Worm (Caenorhabditis elegans): Measurements from ENCODE around the gene B0432.11.

B0432.11 gene

ce11 chrII:294606-295005 is at the start of gene B0432.11:
Gene B0432.11 (minus strand): TSS chrII:294706.
- TF ChIP-seq him-1 (tag; optimal IDR thresholded peaks at IDR 0.05) (no peak), dao-5 (tag; optimal IDR thresholded peaks at IDR 0.05) (no peak), W03F9.2 (tag; optimal IDR thresholded peaks at IDR 0.05) (no peak)

DNA sequence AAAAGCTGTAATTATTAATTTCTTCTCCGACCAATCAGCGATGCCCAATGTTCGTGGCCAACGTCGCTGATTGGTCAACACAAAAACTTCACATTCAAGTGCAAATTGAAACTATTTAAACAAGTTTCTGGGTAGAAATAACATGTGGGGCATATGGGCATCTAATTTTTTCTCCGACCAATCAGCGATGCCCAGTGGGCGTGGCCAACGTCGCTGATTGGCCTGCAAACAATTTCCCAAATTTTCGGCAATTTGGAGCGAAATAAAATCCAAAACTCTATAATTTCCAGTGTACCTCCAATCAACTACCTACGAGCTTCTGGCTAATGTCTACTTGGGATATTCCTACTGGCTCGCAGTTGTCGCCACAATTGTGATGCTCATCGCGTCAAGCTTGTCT is 46.8 kb upstream of the B0432.11 start:
- TF ChIP-seq dao-5 (tag; optimal IDR thresholded peaks at IDR 0.05) (no peak), him-1 (tag; optimal IDR thresholded peaks at IDR 0.05) (no peak), W03F9.2 (tag; optimal IDR thresholded peaks at IDR 0.05) (no peak)

- TF ChIP-seq W03F9.2 (tag; optimal IDR thresholded peaks at IDR 0.05), result no peak
- TF ChIP-seq dao-5 (tag; optimal IDR thresholded peaks at IDR 0.05), result no peak
- no peak for TF ChIP-seq him-1 (tag; optimal IDR thresholded peaks at IDR 0.05)
Observed at ce11 chrII:340714-341113, 46.2 kb upstream of the B0432.11 start.

- TF ChIP-seq him-1 (tag; optimal IDR thresholded peaks at IDR 0.05) (no peak), dao-5 (tag; optimal IDR thresholded peaks at IDR 0.05) (no peak), W03F9.2 (tag; optimal IDR thresholded peaks at IDR 0.05) (no peak)
Observed at ce11 chrII:340224-340623, 45.7 kb upstream of the B0432.11 start, which contains the start of gene clc-31. Gene clc-31 (plus strand): TSS chrII:340524.

- no peak for TF ChIP-seq W03F9.2 (tag; optimal IDR thresholded peaks at IDR 0.05)
- no peak for TF ChIP-seq him-1 (tag; optimal IDR thresholded peaks at IDR 0.05)
- TF ChIP-seq dao-5 (tag; optimal IDR thresholded peaks at IDR 0.05), result no peak
Observed at ce11 chrII:337233-337832, 42.8 kb upstream of the B0432.11 start, which contains the start of gene cpn-2. Gene cpn-2 (plus strand): TSS chrII:337782.

- TF ChIP-seq him-1 (tag; optimal IDR thresholded peaks at IDR 0.05) (no peak), dao-5 (tag; optimal IDR thresholded peaks at IDR 0.05) (no peak)
Observed at ce11 chrII:334828-335227, 40.3 kb upstream of the B0432.11 start.

ce11 chrII:333853-334449 is 39.4 kb upstream of the B0432.11 start:
- TF ChIP-seq dao-5 (tag; optimal IDR thresholded peaks at IDR 0.05), result no peak

DNA sequence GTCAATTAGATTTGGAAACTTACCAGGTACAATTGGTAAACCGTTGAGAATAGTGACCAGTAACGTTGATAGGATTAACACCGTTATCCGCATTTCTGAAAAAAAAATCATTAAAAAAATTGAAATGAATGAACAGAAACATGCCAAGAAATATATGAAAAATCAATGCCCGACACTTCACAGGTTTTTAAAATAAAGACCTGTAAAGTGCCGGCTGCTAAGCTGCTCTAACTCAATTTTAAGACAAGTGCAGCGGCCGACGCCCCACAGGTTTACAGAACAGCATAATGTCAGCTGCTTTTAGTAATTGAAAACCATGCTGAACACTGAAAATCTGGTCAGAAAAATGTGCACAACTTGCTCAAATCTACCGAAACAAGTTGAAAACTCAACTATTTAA is 37.9 kb upstream of the B0432.11 start, which contains the start of gene cbn-1:
cbn-1 (minus strand) TSS at position 101 of the 400 bp plus-strand sequence.
- TF ChIP-seq dao-5 (tag; optimal IDR thresholded peaks at IDR 0.05), result no peak
- TF ChIP-seq W03F9.2 (tag; optimal IDR thresholded peaks at IDR 0.05), result no peak
- no peak for TF ChIP-seq him-1 (tag; optimal IDR thresholded peaks at IDR 0.05)

ce11 chrII:325639-326350 is 31.3 kb upstream of the B0432.11 start, which contains the start of gene sgcb-1:
Gene sgcb-1 (plus strand): TSS chrII:326300.
- TF ChIP-seq dao-5 (tag; optimal IDR thresholded peaks at IDR 0.05), result no peak
- no peak for TF ChIP-seq him-1 (tag; optimal IDR thresholded peaks at IDR 0.05)
- TF ChIP-seq W03F9.2 (tag; optimal IDR thresholded peaks at IDR 0.05), result no peak

DNA sequence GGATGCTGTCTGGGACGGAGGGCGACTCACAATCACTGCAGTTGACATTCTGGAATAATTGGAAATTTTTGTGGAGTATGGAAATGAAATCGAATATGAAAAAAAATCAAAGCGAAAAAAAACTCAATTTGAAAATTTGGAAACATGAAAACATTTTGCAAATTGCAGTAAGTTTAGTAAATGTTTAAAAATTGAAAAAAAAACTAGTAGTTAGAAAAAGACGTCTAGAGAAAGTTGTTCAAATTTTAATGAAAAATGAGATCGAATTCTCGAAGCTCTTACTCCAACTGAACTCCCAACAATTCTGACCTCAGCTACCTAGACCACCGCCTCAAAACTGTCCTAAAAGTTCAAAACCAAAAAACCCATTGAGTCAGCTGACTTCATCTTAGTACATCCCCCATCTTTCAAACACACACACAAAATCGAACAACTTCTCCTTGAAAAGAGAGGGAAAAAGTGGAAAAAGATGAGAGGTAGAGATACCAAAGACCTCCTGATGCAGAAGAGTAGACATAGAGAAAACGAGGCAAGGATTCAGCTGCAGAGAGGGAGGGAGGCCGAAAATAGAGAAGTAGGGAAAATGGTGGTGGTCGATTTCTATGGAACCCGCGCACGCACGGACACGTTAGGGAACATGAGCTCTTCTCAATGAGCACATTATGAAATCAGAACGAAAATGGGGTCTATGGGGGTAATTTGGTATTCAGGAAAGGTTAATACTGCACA is 28.7 kb upstream of the B0432.11 start, which contains the start of gene K01A2.10:
K01A2.10 (minus strand) TSS at position 51 of the 729 bp plus-strand sequence.
- TF ChIP-seq dao-5 (tag; optimal IDR thresholded peaks at IDR 0.05) (no peak), W03F9.2 (tag; optimal IDR thresholded peaks at IDR 0.05) (no peak), him-1 (tag; optimal IDR thresholded peaks at IDR 0.05) (no peak)

ce11 chrII:321183-321582 is 26.7 kb upstream of the B0432.11 start:
- no peak for TF ChIP-seq dao-5 (tag; optimal IDR thresholded peaks at IDR 0.05)
- TF ChIP-seq W03F9.2 (tag; optimal IDR thresholded peaks at IDR 0.05), result no peak
- TF ChIP-seq him-1 (tag; optimal IDR thresholded peaks at IDR 0.05), result no peak

DNA sequence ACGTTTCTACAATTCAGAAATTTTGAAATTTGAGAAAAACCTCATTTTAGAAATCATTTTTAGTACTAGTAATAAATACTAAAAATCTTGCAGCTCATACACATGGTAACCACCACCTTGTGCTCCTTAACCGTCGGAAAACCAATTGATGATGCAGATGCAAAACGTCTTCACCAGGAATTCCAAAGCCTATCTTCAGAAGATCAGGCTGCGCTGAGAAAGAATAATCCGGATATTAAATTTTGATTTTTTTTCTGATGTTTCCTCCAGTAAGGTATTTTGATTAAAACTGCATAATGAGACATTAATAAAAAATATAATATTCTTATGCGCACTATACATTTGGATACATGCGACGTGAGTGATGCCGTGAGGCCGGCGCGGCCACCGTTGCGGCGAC is 26.3 kb upstream of the B0432.11 start:
- no peak for TF ChIP-seq W03F9.2 (tag; optimal IDR thresholded peaks at IDR 0.05)
- TF ChIP-seq dao-5 (tag; optimal IDR thresholded peaks at IDR 0.05), result no peak
- no peak for TF ChIP-seq him-1 (tag; optimal IDR thresholded peaks at IDR 0.05)

- no peak for TF ChIP-seq him-1 (tag; optimal IDR thresholded peaks at IDR 0.05)
- TF ChIP-seq dao-5 (tag; optimal IDR thresholded peaks at IDR 0.05), result no peak
- no peak for TF ChIP-seq W03F9.2 (tag; optimal IDR thresholded peaks at IDR 0.05)
Observed at ce11 chrII:319459-319858, 25.0 kb upstream of the B0432.11 start, which contains the start of gene far-7. Gene far-7 (plus strand): TSS chrII:319789.

Measured in whole organism, L4/young adult.